Fruit fly (Drosophila melanogaster) ovary, adult (tissue): ENCODE results near the gene CG31115.

Source experiments
- CG17801 ChIP-seq: fragments of 200-800 bp; optimal IDR thresholded peaks from 2 replicates; lab custom pipeline; 2019; ENCODE audit warnings: missing biosample characterization, mild to moderate bottlenecking, missing genetic modification characterization, moderate library complexity; ENCODE audit not compliant: partially characterized antibody

CG31115 gene

dm6 chr3R:25039028-25039476 is 2.3 kb downstream of the CG31115 start, which contains the start of the genes Ythdf and bai:
Gene Ythdf (minus strand): TSS chr3R:25039249.
Gene bai (plus strand): TSS chr3R:25039374.
- peak; percentile 15 for TF ChIP-seq CG17801

- no peak for TF ChIP-seq CG17801
Measured at dm6 chr3R:25044816-25045551, 8.2 kb downstream of the CG31115 start, which contains the start of gene 5PtaseI. Gene 5PtaseI (minus strand): TSS chr3R:25045151.

dm6 chr3R:25046023-25046422 is 9.3 kb downstream of the CG31115 start, which contains the start of gene CG11786:
Gene CG11786 (plus strand): TSS chr3R:25046323.
- no peak for TF ChIP-seq CG17801

dm6 chr3R:25047504-25047903 is 10.8 kb downstream of the CG31115 start, which contains the start of gene CG11790:
Gene CG11790 (plus strand): TSS chr3R:25047706.
- peak; percentile 38 for TF ChIP-seq CG17801

- no peak for TF ChIP-seq CG17801
Measured at dm6 chr3R:25049383-25049741, 12.6 kb downstream of the CG31115 start, which contains the start of gene CG11791. Gene CG11791 (plus strand): TSS chr3R:25049616.

dm6 chr3R:25049742-25050517 is 13.2 kb downstream of the CG31115 start:
- TF ChIP-seq CG17801, result peak; percentile 88

- TF ChIP-seq CG17801, result no peak
Measured at dm6 chr3R:25050649-25051048, 13.9 kb downstream of the CG31115 start.

dm6 chr3R:25051441-25052097 is 14.8 kb downstream of the CG31115 start:
- TF ChIP-seq CG17801, result no peak

- peak; percentile 32 for TF ChIP-seq CG17801
Measured at dm6 chr3R:25054451-25055188, 17.9 kb downstream of the CG31115 start, which contains the start of gene CG31109. Gene CG31109 (minus strand): TSS chr3R:25054653.

- TF ChIP-seq CG17801, result no peak
Measured at dm6 chr3R:25056016-25056415, 19.3 kb downstream of the CG31115 start, which contains the start of the genes CG31111 and stac. Gene CG31111 (minus strand): TSS chr3R:25056177. Gene stac (plus strand): TSS chr3R:25056286.

- TF ChIP-seq CG17801, result no peak
Measured at dm6 chr3R:25056488-25057157, 19.9 kb downstream of the CG31115 start.

dm6 chr3R:25060462-25060861 is 23.7 kb downstream of the CG31115 start:
- no peak for TF ChIP-seq CG17801

- peak; percentile 39 for TF ChIP-seq CG17801
Measured at dm6 chr3R:25064907-25065841, 28.4 kb downstream of the CG31115 start, which contains the start of the genes veli and PQBP1. Gene veli (minus strand): TSS chr3R:25065591. Gene PQBP1 (plus strand): TSS chr3R:25065791.

dm6 chr3R:25066856-25067255 is 30.1 kb downstream of the CG31115 start:
- TF ChIP-seq CG17801, result no peak
